Worm (Caenorhabditis elegans) whole organism, L2 larva: Measurements from ENCODE around the gene Y73C8C.4.

Experiments
- mdl-1 ChIP-seq, 2 experiments: fragments of 150-350 bp in 1 of 2; sonication (generic microtip) in 1 of 2; optimal IDR thresholded peaks; 2 replicates each; lab custom pipeline; 2017; ENCODE audit warnings: missing biosample characterization in 2 of 2, missing genetic modification characterization in 2 of 2
- nhr-237 ChIP-seq: fragments of 150-350 bp; optimal IDR thresholded peaks from 2 replicates; lab custom pipeline; 2014; ENCODE audit warnings: missing biosample characterization, missing genetic modification characterization
- unc-39 ChIP-seq: fragments of 150-350 bp; optimal IDR thresholded peaks from 2 replicates; lab custom pipeline; 2014; ENCODE audit warnings: missing biosample characterization, missing genetic modification characterization
- unc-62 ChIP-seq: fragments of 150-350 bp; optimal IDR thresholded peaks from 2 replicates; lab custom pipeline; 2014; ENCODE audit warnings: missing biosample characterization, missing genetic modification reagents, missing genetic modification characterization
- ztf-11 ChIP-seq: sonication (generic microtip); optimal IDR thresholded peaks from 2 replicates; lab custom pipeline; 2017; ENCODE audit warnings: missing biosample characterization, missing genetic modification characterization

- TF ChIP-seq ztf-11 (tag; lab: Kevin White, UChicago) (no peak), mdl-1 (tag; optimal IDR thresholded peaks at IDR 0.05; lab: Kevin White, UChicago) (no peak), unc-39 (tag; lab: Kevin White, UChicago) (no peak), nhr-237 (no peak), unc-62 (GFP tag; lab: Kevin White, UChicago) (no peak)
Observed at ce11 chrV:3081471-3081870, 20.5 kb downstream of the Y73C8C.4 start, which contains the start of gene srt-7.
